Fruit fly (Drosophila melanogaster) whole organism, adult: ENCODE results near the gene CG17601.

Experiments used
- CG14711 ChIP-seq: fragments of 200-800 bp; sonication (Bioruptor generic); optimal IDR thresholded peaks from 2 replicates; lab custom pipeline; 2018; ENCODE audit warnings: missing biosample characterization, mild to moderate bottlenecking, missing genetic modification characterization, moderate library complexity
- CG5204 ChIP-seq: fragments of 200-800 bp; sonication (Bioruptor generic); optimal IDR thresholded peaks from 2 replicates; lab custom pipeline; 2016; ENCODE audit warnings: missing biosample characterization, missing genetic modification characterization
- CG7045 ChIP-seq: fragments of 200-800 bp; sonication (Bioruptor generic); optimal IDR thresholded peaks from 2 replicates; lab custom pipeline; 2017; ENCODE audit warnings: missing biosample characterization, mild to moderate bottlenecking, missing genetic modification characterization
- Clk ChIP-seq: fragments of 200-800 bp; sonication (Bioruptor generic); optimal IDR thresholded peaks from 2 replicates; lab custom pipeline; 2017; ENCODE audit warnings: missing biosample characterization, missing genetic modification characterization
- bab1 ChIP-seq: fragments of 200-800 bp; sonication (Bioruptor generic); optimal IDR thresholded peaks from 3 replicates; lab custom pipeline; 2019; ENCODE audit warnings: missing biosample characterization, mild to moderate bottlenecking, missing genetic modification characterization, moderate library complexity
- ovo ChIP-seq: fragments of 200-800 bp; sonication (Bioruptor generic); optimal IDR thresholded peaks from 2 replicates; lab custom pipeline; 2016; ENCODE audit warnings: missing biosample characterization, missing genetic modification characterization
- tj ChIP-seq: fragments of 200-800 bp; sonication (Bioruptor generic); optimal IDR thresholded peaks from 3 replicates; lab custom pipeline; 2017; ENCODE audit warnings: missing biosample characterization, mild to moderate bottlenecking, missing genetic modification characterization, moderate library complexity

The CG17601 gene

dm6 chrX:22575082-22575481 is 28.2 kb downstream of the CG17601 start:
- TF ChIP-seq CG14711 (tag; lab: Kevin White, UChicago): no peak
- TF ChIP-seq Clk (GFP tag; lab: Kevin White, UChicago): no peak

dm6 chrX:22582909-22583308 is 36.0 kb downstream of the CG17601 start:
- TF ChIP-seq bab1 (no peak), CG7045 (GFP tag; lab: Kevin White, UChicago) (no peak), ovo (GFP tag; lab: Kevin White, UChicago) (no peak), CG5204 (GFP tag; lab: Kevin White, UChicago) (no peak), tj (GFP tag; lab: Kevin White, UChicago) (no peak)
